Fruit fly (Drosophila melanogaster) whole organism, embryonic: ENCODE data around the gene CG8142.

Source experiments
- CG13296 ChIP-seq: fragments of 200-800 bp; sonication (Bioruptor generic); optimal IDR thresholded peaks from 3 replicates; lab custom pipeline; 2018; ENCODE audit warnings: missing biosample characterization, mild to moderate bottlenecking, missing genetic modification characterization
- CG14441 ChIP-seq: fragments of 200-800 bp; sonication (Bioruptor generic); IDR thresholded peaks from 2 replicates; pipeline ENCODE4 v1.3.6; 2022; ENCODE audit warnings: missing biosample characterization, missing genetic modification characterization
- CG7786 ChIP-seq: fragments of 200-800 bp; sonication (Bioruptor generic); optimal IDR thresholded peaks from 2 replicates; lab custom pipeline; 2016; ENCODE audit warnings: missing biosample characterization, missing genetic modification characterization
- CG8281 ChIP-seq: fragments of 200-800 bp; sonication (Bioruptor generic); optimal IDR thresholded peaks from 2 replicates; lab custom pipeline; 2018; ENCODE audit warnings: missing biosample characterization, mild to moderate bottlenecking, missing genetic modification characterization, moderate library complexity
- Chrac-16 ChIP-seq: fragments of 200-800 bp; sonication (Bioruptor generic); optimal IDR thresholded peaks from 3 replicates; lab custom pipeline; 2016; ENCODE audit warnings: missing biosample characterization, missing genetic modification characterization
- Drgx ChIP-seq: fragments of 200-800 bp; sonication (Bioruptor generic); IDR thresholded peaks from 2 replicates; pipeline ENCODE4 v1.3.6; 2022; ENCODE audit warnings: missing biosample characterization, missing genetic modification characterization
- Gsc ChIP-seq: fragments of 200-800 bp; sonication (Bioruptor generic); IDR thresholded peaks from 2 replicates; pipeline ENCODE4 v1.3.6; 2022; ENCODE audit warnings: missing biosample characterization, missing genetic modification characterization
- amos ChIP-seq: fragments of 200-800 bp; sonication (Bioruptor generic); IDR thresholded peaks from 2 replicates; pipeline ENCODE4 v1.3.6; 2022; ENCODE audit warnings: missing biosample characterization, missing genetic modification characterization; ENCODE audit not compliant: partially characterized antibody
- nau ChIP-seq: fragments of 200-800 bp; sonication (Bioruptor generic); optimal IDR thresholded peaks from 3 replicates; lab custom pipeline; 2017; ENCODE audit warnings: missing biosample characterization, mild to moderate bottlenecking, missing genetic modification characterization, missing genetic modification reagents
- shn ChIP-seq: fragments of 200-800 bp; sonication (Bioruptor generic); optimal IDR thresholded peaks from 3 replicates; lab custom pipeline; 2016; ENCODE audit warnings: missing biosample characterization, missing genetic modification characterization
- sna ChIP-seq: fragments of 200-800 bp; sonication (Bioruptor generic); IDR thresholded peaks from 2 replicates; pipeline ENCODE4 v1.3.6; 2022; ENCODE audit warnings: missing biosample characterization, missing genetic modification characterization; ENCODE audit not compliant: partially characterized antibody

dm6 chrX:17834754-17835153 lies 9.8 kb downstream of the CG8142 start:
- TF ChIP-seq CG7786 (no peak), Drgx (no peak), CG13296 (GFP tag; lab: Kevin White, UChicago) (no peak), shn (GFP tag; lab: Kevin White, UChicago) (no peak), nau (GFP tag; lab: Kevin White, UChicago) (no peak), sna (no peak), CG14441 (GFP tag; lab: Robert Waterston, UW) (no peak), Gsc (GFP tag; lab: Robert Waterston, UW) (no peak), amos (GFP tag; lab: Robert Waterston, UW) (no peak), Chrac-16 (GFP tag; lab: Kevin White, UChicago) (no peak), CG8281 (no peak)
